Worm (Caenorhabditis elegans) whole organism, mixed stage, embryonic: ENCODE data around the gene fbxa-104.

Experiments
- ces-1 ChIP-seq: fragments of 150-350 bp; optimal IDR thresholded peaks from 2 replicates; lab custom pipeline; 2014; ENCODE audit warnings: missing biosample characterization, missing genetic modification reagents, missing genetic modification characterization
- elt-1 ChIP-seq: sonication (generic microtip); optimal IDR thresholded peaks from 2 replicates; lab custom pipeline; 2017; ENCODE audit warnings: missing genetic modification characterization, mild to moderate bottlenecking, missing compliant biosample characterization, antibody characterized with exemption, moderate library complexity, borderline replicate concordance; ENCODE audit not compliant: insufficient read depth
- flh-1 ChIP-seq: fragments of 200-800 bp; sonication (Bioruptor generic); optimal IDR thresholded peaks from 2 replicates; lab custom pipeline; 2018; ENCODE audit warnings: mild to moderate bottlenecking, missing genetic modification characterization, moderate library complexity, missing compliant biosample characterization
- zip-8 ChIP-seq: fragments of 150-350 bp; optimal IDR thresholded peaks from 2 replicates; lab custom pipeline; 2014; ENCODE audit warnings: missing biosample characterization, missing genetic modification characterization

DNA sequence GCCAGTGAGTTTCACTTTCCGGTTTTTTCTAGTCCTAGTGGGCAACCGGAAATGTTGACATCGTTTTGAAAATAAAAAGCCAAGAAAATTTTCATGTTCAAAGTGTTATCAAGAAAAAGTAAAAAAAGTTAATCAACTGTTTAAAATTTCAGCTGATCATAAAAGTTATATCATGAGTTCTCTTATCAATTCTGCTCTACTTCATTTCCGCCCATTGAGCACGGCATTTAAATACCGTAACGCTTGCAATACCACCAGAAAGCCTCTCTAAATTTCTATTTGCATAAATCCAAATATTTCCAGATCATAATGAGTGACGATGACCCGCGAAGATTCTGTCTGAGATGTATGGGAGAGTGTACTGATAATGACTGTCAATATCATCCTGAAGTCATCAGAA is 21.1 kb upstream of the fbxa-104 start, which contains the start of gene T26H5.9:
- TF ChIP-seq zip-8 (tag; lab: Kevin White, UChicago) (no peak), ces-1 (GFP tag; lab: Kevin White, UChicago) (no peak), flh-1 (GFP tag; lab: Kevin White, UChicago) (no peak), elt-1 (tag; lab: Kevin White, UChicago) (no peak)
